Fruit fly (Drosophila melanogaster): ENCODE measurements around the gene CG17931.

Gene CG17931

DNA sequence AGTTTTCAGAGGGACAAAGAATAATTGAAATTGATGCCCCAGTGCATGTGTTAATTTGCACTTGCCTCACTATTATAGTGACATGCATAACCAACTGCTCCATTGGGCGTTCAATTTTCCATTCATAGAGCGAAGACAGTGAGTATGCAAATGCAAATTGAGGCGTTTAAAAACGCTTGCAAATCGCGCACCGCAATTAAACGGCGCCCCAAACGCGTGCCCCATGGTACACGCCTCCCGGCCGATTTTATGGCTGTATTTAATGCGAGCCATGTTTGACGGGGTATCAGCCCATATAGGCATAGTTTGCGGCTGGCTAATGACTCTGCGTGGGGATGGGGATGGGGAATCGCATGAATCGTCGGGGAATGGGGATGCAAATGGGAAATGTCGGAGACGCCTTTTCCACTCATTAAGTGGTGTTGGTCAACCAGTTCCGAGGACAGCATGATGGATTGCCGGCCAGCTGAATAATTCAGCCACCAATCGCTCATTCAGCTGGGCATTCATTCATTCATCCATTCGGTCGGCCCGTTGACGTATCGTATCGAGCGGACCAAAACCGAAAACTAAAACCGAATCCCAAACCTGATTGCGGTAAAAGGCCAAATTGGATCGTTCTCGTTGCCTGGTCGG is 23.7 kb downstream of the CG17931 start (continued):
- no peak for TF ChIP-seq Dad (GFP tag; optimal IDR thresholded peaks at IDR 0.05)
- no peak for TF ChIP-seq CG2129 (GFP tag; IDR thresholded peaks at IDR 0.05; ENCODE audit: partially characterized antibody)
- no peak for TF ChIP-seq Camta (GFP tag; optimal IDR thresholded peaks at IDR 0.05)
- TF ChIP-seq lab (GFP tag; optimal IDR thresholded peaks at IDR 0.05): peak; percentile 82
- no peak for TF ChIP-seq CG13894 (tag; optimal IDR thresholded peaks at IDR 0.05)
- TF ChIP-seq Nf-YB (GFP tag; optimal IDR thresholded peaks at IDR 0.05): no peak
- TF ChIP-seq CG6689 (GFP tag; IDR thresholded peaks at IDR 0.05): no peak
- 0 out of 2 replicates have a peak, but pooled peaks have one; percentile 22 for TF ChIP-seq Dref (GFP tag; IDR thresholded peaks at IDR 0.05)
- no peak for TF ChIP-seq CG5180 (GFP tag; optimal IDR thresholded peaks at IDR 0.05)
- no peak for TF ChIP-seq schlank (tag; optimal IDR thresholded peaks at IDR 0.05)
- TF ChIP-seq Hey (tag; optimal IDR thresholded peaks at IDR 0.05): no peak
- no peak for TF ChIP-seq Ets97D (GFP tag; optimal IDR thresholded peaks at IDR 0.05)
- no peak for TF ChIP-seq Antp (GFP tag; optimal IDR thresholded peaks at IDR 0.05)
- no peak for TF ChIP-seq CG11723 (GFP tag; optimal IDR thresholded peaks at IDR 0.05)
- TF ChIP-seq CG8281 (tag; optimal IDR thresholded peaks at IDR 0.05): peak; percentile 74
- no peak for TF ChIP-seq Myb (GFP tag; optimal IDR thresholded peaks at IDR 0.05)

DNA sequence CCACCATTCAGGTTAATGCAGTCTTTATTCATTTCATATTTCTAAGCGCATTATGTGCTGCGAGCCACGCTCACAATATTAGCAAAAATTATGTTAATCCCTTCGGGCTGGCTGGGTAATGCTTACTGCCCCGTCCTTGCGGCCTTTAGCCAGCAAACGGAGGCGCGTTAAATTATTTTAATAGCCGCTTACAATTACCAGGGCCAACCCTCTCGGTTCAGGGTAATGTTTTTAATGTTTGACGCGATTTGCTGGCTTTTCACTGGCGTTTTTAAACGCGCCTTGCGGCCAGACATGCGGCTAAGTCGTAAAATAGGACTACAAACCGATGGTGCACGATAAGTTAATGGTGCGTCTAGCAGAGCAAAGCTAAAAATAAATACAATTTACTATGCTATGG is 24.5 kb downstream of the CG17931 start:
- peak; percentile 45 for TF ChIP-seq Med (GFP tag)
- TF ChIP-seq CG8359 (GFP tag; optimal IDR thresholded peaks at IDR 0.05; ENCODE audit: borderline replicate concordance): peak; percentile 94
- peak; percentile 20; the same call in 1 of the 3 replicates for TF ChIP-seq Dbx (GFP tag; IDR thresholded peaks at IDR 0.05)
- TF ChIP-seq gsb-n (tag; optimal IDR thresholded peaks at IDR 0.05): no peak
- TF ChIP-seq oc (tag; optimal IDR thresholded peaks at IDR 0.05): peak; percentile 81

DNA sequence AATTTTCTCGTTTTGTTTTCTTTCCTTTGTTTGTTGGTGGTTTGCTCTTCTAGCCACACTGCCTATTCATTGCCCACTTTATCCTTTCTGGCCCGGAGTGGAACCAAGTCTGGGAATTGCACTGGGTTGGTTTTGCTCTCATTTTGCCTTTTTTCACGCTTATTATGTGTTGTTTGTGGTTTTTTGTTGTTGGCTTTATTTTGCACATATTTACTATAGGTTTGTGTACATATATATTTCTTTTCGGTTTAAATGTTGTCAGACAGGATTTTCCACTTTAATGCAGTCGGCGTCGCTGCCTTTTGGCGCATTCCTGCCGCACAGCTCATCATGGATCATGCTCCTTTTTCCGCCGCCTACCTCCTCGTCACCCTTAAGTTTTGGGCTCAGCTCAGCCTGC is 24.9 kb downstream of the CG17931 start:
- TF ChIP-seq btn (GFP tag; optimal IDR thresholded peaks at IDR 0.05) (no peak), Ets65A (GFP tag) (peak; percentile 32), bsh (GFP tag; optimal IDR thresholded peaks at IDR 0.05) (peak in 1 of 2 experiments; percentile 1), nom (GFP tag; optimal IDR thresholded peaks at IDR 0.05) (peak; percentile 80), chinmo (GFP tag; IDR thresholded peaks at IDR 0.05; ENCODE audit: partially characterized antibody) (0 out of 4 replicates have a peak, but pooled peaks have one; percentile 7), dmrt99B (tag; optimal IDR thresholded peaks at IDR 0.05) (no peak)

DNA sequence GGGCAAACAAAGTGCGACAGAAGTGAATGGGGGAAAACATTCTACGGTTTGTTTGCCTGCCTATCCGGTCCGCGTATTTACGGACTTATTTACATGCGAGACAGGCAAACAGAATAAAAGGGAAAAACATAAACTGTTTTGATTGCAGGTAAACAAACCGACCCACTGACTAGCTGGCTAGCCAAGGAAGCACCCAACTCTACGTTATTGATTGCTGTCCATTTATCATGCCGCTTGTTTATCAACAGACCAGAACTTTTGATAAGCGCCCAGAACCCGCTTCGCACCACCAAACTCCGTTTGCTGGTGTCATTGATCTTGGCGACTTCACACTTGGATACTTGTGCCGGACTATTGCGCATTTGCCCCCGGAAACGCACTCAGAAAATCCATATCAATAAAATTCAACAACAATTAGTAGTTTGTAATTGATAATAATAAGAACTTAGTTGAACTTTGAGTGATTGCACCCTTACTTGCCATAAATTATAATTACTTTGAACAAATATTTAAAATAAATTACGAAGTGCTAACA is 27.4 kb downstream of the CG17931 start:
- TF ChIP-seq Rfx (GFP tag; IDR thresholded peaks at IDR 0.05) (peak; percentile 62; the same call in 1 of the 2 replicates), Eip74EF (GFP tag; optimal IDR thresholded peaks at IDR 0.05) (peak in 1 of 2 experiments; percentile 39), CG3847 (GFP tag; IDR thresholded peaks at IDR 0.05) (0 out of 2 replicates have a peak, but pooled peaks have one; percentile 7), Asciz (GFP tag; optimal IDR thresholded peaks at IDR 0.05) (peak; percentile 14), ro (GFP tag; IDR thresholded peaks at IDR 0.05) (peak; percentile 33; the same call in 1 of the 2 replicates), CG16863 (GFP tag; optimal IDR thresholded peaks at IDR 0.05) (peak; percentile 53), CG12769 (tag; optimal IDR thresholded peaks at IDR 0.05) (peak; percentile 79), Atf6 (GFP tag; IDR thresholded peaks at IDR 0.05) (peak; percentile 44; the same call in 1 of the 2 replicates), CG31441 (GFP tag; IDR thresholded peaks at IDR 0.05) (peak; percentile 54; the same call in 1 of the 2 replicates), Doc3 (GFP tag; IDR thresholded peaks at IDR 0.05; ENCODE audit: partially characterized antibody) (no peak), Antp (GFP tag; optimal IDR thresholded peaks at IDR 0.05) (peak; percentile 8), hb (GFP tag; IDR thresholded peaks at IDR 0.05; ENCODE audit: partially characterized antibody) (no peak), CG31365 (tag; optimal IDR thresholded peaks at IDR 0.05) (peak; percentile 51), stc (GFP tag; IDR thresholded peaks at IDR 0.05) (peak; percentile 49; the same call in 1 of the 2 replicates), lbe (GFP tag; optimal IDR thresholded peaks at IDR 0.05) (peak; percentile 39), onecut (GFP tag; IDR thresholded peaks at IDR 0.05) (peak; percentile 52), CG3995 (GFP tag; optimal IDR thresholded peaks at IDR 0.05) (no peak), CG18476 (GFP tag; optimal IDR thresholded peaks at IDR 0.05) (no peak), chm (GFP tag; IDR thresholded peaks at IDR 0.05) (peak; percentile 80)
